Fruit fly (Drosophila melanogaster): ENCODE measurements around the gene CG6398.

CG6398 gene

dm6 chrX:17830644-17831043 lies at the start of gene CG6398:
Gene CG6398, plus strand, starts transcription at chrX:17830828.
- TF ChIP-seq CTCF (optimal IDR thresholded peaks at IDR 0.05), result no peak
- TF ChIP-seq CG8478 (optimal IDR thresholded peaks at IDR 0.05), result no peak

- TF ChIP-seq CG8478 (optimal IDR thresholded peaks at IDR 0.05) (no peak), CTCF (optimal IDR thresholded peaks at IDR 0.05) (no peak)
These were observed 49.8 kb upstream of the CG6398 start for dm6 chrX:17780834-17781233.

dm6 chrX:17782058-17782457 lies 48.6 kb upstream of the CG6398 start:
- TF ChIP-seq CTCF (optimal IDR thresholded peaks at IDR 0.05) (no peak), CG8478 (optimal IDR thresholded peaks at IDR 0.05) (no peak)

dm6 chrX:17789413-17790054 lies 41.1 kb upstream of the CG6398 start:
- no peak for TF ChIP-seq CG8478 (optimal IDR thresholded peaks at IDR 0.05)
- peak in 1 of 2 experiments; percentile 50 for TF ChIP-seq CTCF (optimal IDR thresholded peaks at IDR 0.05)

- TF ChIP-seq CTCF (optimal IDR thresholded peaks at IDR 0.05) (peak in 1 of 2 experiments; percentile 11), CG8478 (optimal IDR thresholded peaks at IDR 0.05) (no peak)
These were observed 40.6 kb upstream of the CG6398 start for dm6 chrX:17790072-17790471.

dm6 chrX:17790710-17791109 lies 39.9 kb upstream of the CG6398 start, which contains the start of gene OdsH:
Gene OdsH, plus strand, starts transcription at chrX:17791010.
- TF ChIP-seq CG8478 (optimal IDR thresholded peaks at IDR 0.05) (no peak), CTCF (optimal IDR thresholded peaks at IDR 0.05) (no peak)

dm6 chrX:17799070-17799802 lies 31.4 kb upstream of the CG6398 start:
- TF ChIP-seq CG8478 (optimal IDR thresholded peaks at IDR 0.05) (no peak), CTCF (optimal IDR thresholded peaks at IDR 0.05) (no peak)

- TF ChIP-seq CG8478 (optimal IDR thresholded peaks at IDR 0.05), result no peak
These were observed 30.9 kb upstream of the CG6398 start for dm6 chrX:17799803-17800151.

dm6 chrX:17802353-17803121 lies 28.1 kb upstream of the CG6398 start:
- TF ChIP-seq CTCF (optimal IDR thresholded peaks at IDR 0.05), result no peak
- no peak for TF ChIP-seq CG8478 (optimal IDR thresholded peaks at IDR 0.05)

- TF ChIP-seq CG8478 (optimal IDR thresholded peaks at IDR 0.05), result no peak
- TF ChIP-seq CTCF (optimal IDR thresholded peaks at IDR 0.05), result no peak
These were observed 26.6 kb upstream of the CG6398 start for dm6 chrX:17804048-17804447.

dm6 chrX:17806335-17806734 lies 24.3 kb upstream of the CG6398 start:
- TF ChIP-seq CG8478 (optimal IDR thresholded peaks at IDR 0.05) (no peak), CTCF (optimal IDR thresholded peaks at IDR 0.05) (no peak)

- TF ChIP-seq CG8478 (optimal IDR thresholded peaks at IDR 0.05), result no peak
- no peak for TF ChIP-seq CTCF (optimal IDR thresholded peaks at IDR 0.05)
These were observed 23.7 kb upstream of the CG6398 start for dm6 chrX:17806973-17807372.

dm6 chrX:17812193-17812592 lies 18.4 kb upstream of the CG6398 start:
- TF ChIP-seq CG8478 (optimal IDR thresholded peaks at IDR 0.05) (no peak), CTCF (optimal IDR thresholded peaks at IDR 0.05) (no peak)

dm6 chrX:17814783-17815182 lies 15.8 kb upstream of the CG6398 start:
- TF ChIP-seq CG8478 (optimal IDR thresholded peaks at IDR 0.05) (no peak), CTCF (optimal IDR thresholded peaks at IDR 0.05) (no peak)

dm6 chrX:17816437-17816836 lies 14.2 kb upstream of the CG6398 start:
- no peak for TF ChIP-seq CTCF (optimal IDR thresholded peaks at IDR 0.05)
- no peak for TF ChIP-seq CG8478 (optimal IDR thresholded peaks at IDR 0.05)

- TF ChIP-seq CTCF (optimal IDR thresholded peaks at IDR 0.05), result no peak
- no peak for TF ChIP-seq CG8478 (optimal IDR thresholded peaks at IDR 0.05)
These were observed 10.9 kb upstream of the CG6398 start, which contains the start of gene CG12986 for dm6 chrX:17819635-17820139. Gene CG12986, minus strand, starts transcription at chrX:17819685.
